Worm (Caenorhabditis elegans) whole organism, L1 larva: ENCODE measurements around the gene cpd-2.

Experiments
- alr-1 ChIP-seq: fragments of 200-800 bp; sonication (Bioruptor generic); optimal IDR thresholded peaks from 2 replicates; lab custom pipeline; 2018; ENCODE audit warnings: borderline replicate concordance, mild to moderate bottlenecking, missing genetic modification characterization, missing compliant biosample characterization
- ceh-82 ChIP-seq, 3 experiments: fragments of 150-350 bp in 1 of 3; sonication (generic microtip) in 2 of 3; optimal IDR thresholded peaks; 2 replicates each; lab custom pipeline; 2014 to 2017; ENCODE audit warnings: missing biosample characterization in 3 of 3, missing genetic modification characterization in 3 of 3
- elt-3 ChIP-seq, 6 experiments: fragments of 150-350 bp in 1 of 6; sonication (generic microtip); optimal IDR thresholded peaks; 2 replicates each; lab custom pipeline; 2017 to 2018; ENCODE audit warnings: missing biosample characterization in 6 of 6, missing genetic modification characterization in 6 of 6, inconsistent platforms in 1 of 6
- nhr-12 ChIP-seq: sonication (generic microtip); optimal IDR thresholded peaks from 2 replicates; lab custom pipeline; 2017; ENCODE audit warnings: missing biosample characterization, missing genetic modification characterization
- sup-37 ChIP-seq: fragments of 200-800 bp; sonication (Bioruptor generic); optimal IDR thresholded peaks from 2 replicates; lab custom pipeline; 2018; ENCODE audit warnings: mild to moderate bottlenecking, missing genetic modification characterization, missing compliant biosample characterization
- ztf-11 ChIP-seq, 2 experiments: sonication (generic microtip); optimal IDR thresholded peaks; 2 replicates each; lab custom pipeline; 2016 to 2017; ENCODE audit warnings: missing genetic modification characterization in 2 of 2, missing biosample characterization in 1 of 2, missing compliant biosample characterization in 1 of 2

- TF ChIP-seq ztf-11 (tag; optimal IDR thresholded peaks at IDR 0.05; lab: Kevin White, UChicago), result no peak
- TF ChIP-seq ceh-82 (tag; optimal IDR thresholded peaks at IDR 0.05; lab: Kevin White, UChicago), result no peak
- TF ChIP-seq alr-1 (tag; lab: Kevin White, UChicago), result no peak
- no peak for TF ChIP-seq sup-37 (GFP tag; lab: Kevin White, UChicago)
- TF ChIP-seq elt-3 (tag; optimal IDR thresholded peaks at IDR 0.05; lab: Kevin White, UChicago), result no peak
- TF ChIP-seq nhr-12 (tag; lab: Kevin White, UChicago), result no peak
These were observed 38.2 kb downstream of the cpd-2 start for ce11 chrX:16087842-16088241.
